Worm (Caenorhabditis elegans): ENCODE results near the gene asm-1.

The asm-1 gene

ce11 chrII:6883716-6884115 lies 26.2 kb upstream of the asm-1 start, which contains the start of gene pmp-1:
Gene pmp-1 (minus strand): TSS chrII:6883754.
- TF ChIP-seq ztf-11 (tag; optimal IDR thresholded peaks at IDR 0.05), result no peak
- TF ChIP-seq blmp-1 (tag; optimal IDR thresholded peaks at IDR 0.05), result no peak
- TF ChIP-seq lsy-2 (tag; optimal IDR thresholded peaks at IDR 0.05), result no peak
- TF ChIP-seq ham-2 (GFP tag; optimal IDR thresholded peaks at IDR 0.05), result no peak
- TF ChIP-seq ceh-43 (GFP tag; optimal IDR thresholded peaks at IDR 0.05), result no peak
- TF ChIP-seq pha-4 (tag; optimal IDR thresholded peaks at IDR 0.05), result no peak
- no peak for TF ChIP-seq nhr-12 (tag; optimal IDR thresholded peaks at IDR 0.05)
- TF ChIP-seq lin-32 (GFP tag; optimal IDR thresholded peaks at IDR 0.05), result no peak
- TF ChIP-seq drap-1 (GFP tag; optimal IDR thresholded peaks at IDR 0.05), result no peak
- TF ChIP-seq ceh-39 (tag; optimal IDR thresholded peaks at IDR 0.05), result no peak
- TF ChIP-seq M03D4.4 (tag; optimal IDR thresholded peaks at IDR 0.05), result no peak
- TF ChIP-seq zip-8 (tag; optimal IDR thresholded peaks at IDR 0.05), result no peak

DNA sequence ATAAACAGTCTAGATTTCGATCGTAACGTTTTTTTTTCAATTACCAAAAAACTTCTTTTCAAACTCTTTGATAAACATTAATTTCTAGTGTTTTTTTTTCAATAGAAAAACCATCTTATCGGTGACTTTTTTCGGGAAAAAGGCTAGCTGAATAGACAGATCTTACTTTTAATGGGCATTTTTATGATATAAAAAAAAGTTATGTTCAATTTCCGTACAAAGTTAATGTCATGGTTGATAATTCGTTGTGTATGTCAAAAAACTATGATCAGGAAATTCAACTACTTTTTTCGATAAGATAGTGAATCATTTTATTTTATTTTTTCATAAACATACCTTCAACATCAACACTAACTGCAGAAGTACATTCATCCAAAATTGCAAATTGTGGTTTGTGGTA lies 25.3 kb upstream of the asm-1 start:
- TF ChIP-seq sem-2 (GFP tag; optimal IDR thresholded peaks at IDR 0.05), result no peak
- no peak for TF ChIP-seq ham-2 (GFP tag; optimal IDR thresholded peaks at IDR 0.05)
- TF ChIP-seq M03D4.4 (tag; optimal IDR thresholded peaks at IDR 0.05), result no peak
- no peak for TF ChIP-seq bed-3 (GFP tag; optimal IDR thresholded peaks at IDR 0.05)
- no peak for TF ChIP-seq ceh-43 (GFP tag; optimal IDR thresholded peaks at IDR 0.05)
- TF ChIP-seq nhr-76 (tag; optimal IDR thresholded peaks at IDR 0.05), result no peak
- no peak for TF ChIP-seq lin-32 (GFP tag; optimal IDR thresholded peaks at IDR 0.05)
- TF ChIP-seq ces-1 (GFP tag; optimal IDR thresholded peaks at IDR 0.05), result no peak

DNA sequence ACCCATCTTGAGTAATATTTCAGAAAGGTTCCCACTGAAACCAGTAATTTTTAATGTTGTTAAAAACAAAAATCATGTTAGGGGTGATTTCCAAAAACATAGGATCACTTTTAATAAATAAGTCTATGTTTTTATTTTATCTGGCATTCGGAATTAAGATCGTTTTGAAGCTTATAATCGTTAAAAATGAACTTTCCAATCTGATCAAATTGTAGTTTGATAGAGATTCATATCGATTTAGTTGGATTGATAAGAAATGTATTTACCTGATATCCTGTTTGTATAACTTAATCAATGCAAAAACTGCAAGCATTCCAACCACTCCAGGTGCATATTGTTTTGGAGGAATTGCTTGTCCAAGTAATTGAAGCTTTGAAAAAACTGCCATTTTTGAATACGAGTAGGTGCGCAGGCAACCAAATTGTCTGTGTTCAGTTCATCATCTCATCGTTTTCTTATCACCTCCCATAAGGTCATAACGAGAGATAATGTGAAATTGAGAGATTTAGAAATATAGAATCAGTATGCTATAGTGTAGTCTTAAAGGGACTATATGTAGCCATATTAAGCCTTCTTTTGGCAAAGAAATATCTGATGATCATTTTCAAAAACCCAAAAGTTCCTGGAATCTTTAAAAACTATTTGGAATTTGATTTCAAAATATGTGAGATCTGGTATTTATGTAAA lies 22.4 kb upstream of the asm-1 start, which contains the start of gene pmp-2:
TSS of gene pmp-2 (minus strand) at position 487 of the 687 bp plus-strand sequence.
- TF ChIP-seq hlh-1 (tag; optimal IDR thresholded peaks at IDR 0.05) (no peak), zip-8 (tag; optimal IDR thresholded peaks at IDR 0.05) (no peak), mls-2 (tag; optimal IDR thresholded peaks at IDR 0.05) (no peak), elt-1 (tag; optimal IDR thresholded peaks at IDR 0.05; ENCODE audit: borderline replicate concordance, insufficient read depth) (no peak), snpc-4 (tag; optimal IDR thresholded peaks at IDR 0.05) (no peak), ham-2 (GFP tag; optimal IDR thresholded peaks at IDR 0.05) (no peak), lin-32 (GFP tag; optimal IDR thresholded peaks at IDR 0.05) (no peak), lsy-2 (tag; optimal IDR thresholded peaks at IDR 0.05) (no peak), unc-62 (GFP tag; optimal IDR thresholded peaks at IDR 0.05) (no peak), ztf-11 (tag; optimal IDR thresholded peaks at IDR 0.05) (no peak), M03D4.4 (tag; optimal IDR thresholded peaks at IDR 0.05) (no peak), nhr-237 (tag; optimal IDR thresholded peaks at IDR 0.05) (no peak), mab-5 (tag; optimal IDR thresholded peaks at IDR 0.05) (no peak), ceh-43 (GFP tag; optimal IDR thresholded peaks at IDR 0.05) (no peak), cnd-1 (tag; optimal IDR thresholded peaks at IDR 0.05) (no peak)

ce11 chrII:6888211-6888610 lies 21.7 kb upstream of the asm-1 start:
- no peak for TF ChIP-seq lsy-2 (tag; optimal IDR thresholded peaks at IDR 0.05)
- TF ChIP-seq nhr-28 (tag; optimal IDR thresholded peaks at IDR 0.05), result no peak
- no peak for TF ChIP-seq unc-120 (tag; optimal IDR thresholded peaks at IDR 0.05; ENCODE audit: poor library complexity, severe bottlenecking)
- no peak for TF ChIP-seq M03D4.4 (tag; optimal IDR thresholded peaks at IDR 0.05)
- no peak for TF ChIP-seq unc-62 (GFP tag; optimal IDR thresholded peaks at IDR 0.05)
- no peak for TF ChIP-seq nhr-12 (tag; optimal IDR thresholded peaks at IDR 0.05)
- no peak for TF ChIP-seq mab-5 (tag; optimal IDR thresholded peaks at IDR 0.05)
- TF ChIP-seq nhr-237 (tag; optimal IDR thresholded peaks at IDR 0.05), result no peak
- no peak for TF ChIP-seq ham-2 (GFP tag; optimal IDR thresholded peaks at IDR 0.05)
- TF ChIP-seq mep-1 (tag; optimal IDR thresholded peaks at IDR 0.05), result no peak
- no peak for TF ChIP-seq pha-4 (tag; optimal IDR thresholded peaks at IDR 0.05)
- TF ChIP-seq tbx-8 (GFP tag; optimal IDR thresholded peaks at IDR 0.05), result no peak

DNA sequence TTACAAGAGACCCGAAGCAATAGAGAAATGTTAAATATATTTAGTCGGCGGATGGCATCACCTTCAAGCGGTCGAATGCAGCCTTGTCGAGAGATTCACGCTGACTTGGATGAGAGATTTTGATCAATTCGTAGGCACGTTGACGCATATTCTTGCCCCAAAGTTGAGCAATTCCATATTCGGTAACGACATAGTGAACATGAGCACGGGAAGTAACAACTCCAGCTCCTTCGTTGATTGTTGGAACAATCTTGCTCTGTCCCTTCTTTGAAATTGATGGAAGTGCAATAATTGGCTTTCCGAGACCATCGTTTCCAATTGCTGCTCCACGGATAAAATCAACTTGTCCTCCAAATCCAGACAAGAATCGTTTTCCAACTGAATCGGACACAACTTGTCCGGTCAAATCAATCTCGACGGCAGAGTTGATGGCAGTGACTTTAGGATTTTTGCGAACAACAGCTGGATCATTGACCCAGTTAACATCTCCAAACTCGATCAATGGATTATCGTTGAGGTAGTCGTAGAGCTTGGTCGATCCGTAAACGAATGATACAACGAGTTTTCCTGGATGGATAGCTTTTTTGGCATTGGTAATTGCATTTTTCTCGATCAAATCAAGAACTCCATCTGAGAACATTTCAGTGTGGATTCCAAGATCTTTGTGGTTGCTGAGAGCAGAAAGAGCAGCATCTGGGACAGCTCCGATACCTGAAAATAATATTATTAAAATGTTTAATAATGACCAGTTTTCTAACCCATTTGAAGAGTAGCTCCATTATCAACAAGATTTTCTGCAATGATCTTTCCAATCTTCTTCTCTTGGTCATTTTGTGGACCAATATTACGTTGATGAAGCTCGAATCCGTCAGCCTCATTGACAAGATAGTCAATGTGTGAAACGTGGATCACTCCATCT lies 21.0 kb upstream of the asm-1 start:
- TF ChIP-seq lin-13 (tag; optimal IDR thresholded peaks at IDR 0.05), result no peak
- no peak for TF ChIP-seq elt-1 (tag; optimal IDR thresholded peaks at IDR 0.05; ENCODE audit: borderline replicate concordance, insufficient read depth)
- TF ChIP-seq lsy-2 (tag; optimal IDR thresholded peaks at IDR 0.05), result no peak
- no peak for TF ChIP-seq bed-3 (GFP tag; optimal IDR thresholded peaks at IDR 0.05)
- no peak for TF ChIP-seq nhr-12 (tag; optimal IDR thresholded peaks at IDR 0.05)
- TF ChIP-seq nhr-2 (tag; optimal IDR thresholded peaks at IDR 0.05), result no peak
- TF ChIP-seq lin-32 (GFP tag; optimal IDR thresholded peaks at IDR 0.05), result no peak
- TF ChIP-seq nhr-76 (tag; optimal IDR thresholded peaks at IDR 0.05), result no peak
- TF ChIP-seq pha-4 (tag; optimal IDR thresholded peaks at IDR 0.05), result no peak
- no peak for TF ChIP-seq M03D4.4 (tag; optimal IDR thresholded peaks at IDR 0.05)
- TF ChIP-seq nhr-237 (tag; optimal IDR thresholded peaks at IDR 0.05), result no peak
- TF ChIP-seq nhr-28 (tag; optimal IDR thresholded peaks at IDR 0.05), result no peak
- TF ChIP-seq mep-1 (tag; optimal IDR thresholded peaks at IDR 0.05), result no peak

All from whole organism, mixed stage, embryonic.